Worm (Caenorhabditis elegans) whole organism, young adult: ENCODE data around the gene epg-4.

Experiments
- B0261.1 ChIP-seq: sonication (generic microtip); optimal IDR thresholded peaks from 2 replicates; lab custom pipeline; 2016; ENCODE audit warnings: mild to moderate bottlenecking, missing genetic modification characterization, moderate library complexity, missing compliant biosample characterization
- B0336.3 ChIP-seq: fragments of 200-800 bp; sonication (Bioruptor generic); IDR thresholded peaks from 2 replicates; pipeline ENCODE4 v1.3.6; 2022; ENCODE audit warnings: missing genetic modification characterization, missing compliant biosample characterization
- C06A6.2 ChIP-seq: fragments of 200-800 bp; sonication (Bioruptor generic); conservative IDR thresholded peaks from 2 replicates; pipeline ENCODE4 v1.3.6; 2022; ENCODE audit warnings: missing genetic modification characterization, missing compliant biosample characterization
- C17E4.6 ChIP-seq: fragments of 200-800 bp; sonication (Bioruptor generic); IDR thresholded peaks from 2 replicates; pipeline ENCODE4 v1.3.6; 2022; ENCODE audit warnings: missing genetic modification reagents, missing genetic modification characterization, missing compliant biosample characterization
- F10E7.11 ChIP-seq: sonication (generic microtip); optimal IDR thresholded peaks from 2 replicates; lab custom pipeline; 2017; ENCODE audit warnings: mild to moderate bottlenecking, missing genetic modification characterization, moderate library complexity, missing compliant biosample characterization
- F23B12.7 ChIP-seq: sonication (generic microtip); optimal IDR thresholded peaks from 2 replicates; lab custom pipeline; 2017; ENCODE audit warnings: missing genetic modification characterization, mild to moderate bottlenecking, missing compliant biosample characterization, antibody characterized with exemption, moderate library complexity; ENCODE audit not compliant: insufficient read depth
- F39B2.1 ChIP-seq: fragments of 200-800 bp; sonication (Bioruptor generic); IDR thresholded peaks from 2 replicates; pipeline ENCODE4 v1.3.6; 2022; ENCODE audit warnings: missing genetic modification reagents, missing genetic modification characterization, missing compliant biosample characterization
- K11D2.4 ChIP-seq: fragments of 200-800 bp; sonication (Bioruptor generic); IDR thresholded peaks from 2 replicates; pipeline ENCODE4 v1.3.6; 2022; ENCODE audit warnings: missing genetic modification reagents, missing genetic modification characterization, missing compliant biosample characterization
- Y67H2A.10 ChIP-seq: fragments of 200-800 bp; sonication (Bioruptor generic); conservative IDR thresholded peaks from 2 replicates; pipeline ENCODE4 v1.3.6; 2022; ENCODE audit warnings: missing genetic modification reagents, missing genetic modification characterization, missing compliant biosample characterization
- akir-1 ChIP-seq: fragments of 200-800 bp; sonication (Bioruptor generic); optimal IDR thresholded peaks from 2 replicates; lab custom pipeline; 2018; ENCODE audit warnings: mild to moderate bottlenecking, missing genetic modification characterization, moderate library complexity, missing compliant biosample characterization
- ama-1 ChIP-seq, 3 experiments: fragments of 150-350 bp in 1 of 3; sonication (generic microtip) in 2 of 3; optimal IDR thresholded peaks; 2 replicates each; lab custom pipeline; 2014 to 2018; ENCODE audit warnings: missing biosample characterization in 2 of 3, missing genetic modification characterization in 2 of 3, missing genetic modification reagents in 2 of 3
- aptf-2 ChIP-seq: fragments of 200-800 bp; sonication (Bioruptor generic); conservative IDR thresholded peaks from 2 replicates; pipeline ENCODE4 v1.3.6; 2022; ENCODE audit warnings: missing genetic modification reagents, missing genetic modification characterization, missing compliant biosample characterization
- aptf-3 ChIP-seq: fragments of 200-800 bp; sonication (Bioruptor generic); IDR thresholded peaks from 2 replicates; pipeline ENCODE4 v1.3.6; 2022; ENCODE audit warnings: missing genetic modification characterization, missing compliant biosample characterization
- bed-2 ChIP-seq: fragments of 200-800 bp; sonication (Bioruptor generic); IDR thresholded peaks from 2 replicates; pipeline ENCODE4 v1.3.6; 2022; ENCODE audit warnings: missing genetic modification reagents, missing genetic modification characterization, missing compliant biosample characterization
- ceh-91 ChIP-seq: fragments of 200-800 bp; sonication (Bioruptor generic); IDR thresholded peaks from 2 replicates; pipeline ENCODE4 v1.3.6; 2022; ENCODE audit warnings: missing genetic modification reagents, missing genetic modification characterization, missing compliant biosample characterization
- ets-4 ChIP-seq: fragments of 200-800 bp; sonication (Bioruptor generic); optimal IDR thresholded peaks from 2 replicates; lab custom pipeline; 2018; ENCODE audit warnings: mild to moderate bottlenecking, missing genetic modification characterization, missing compliant biosample characterization
- him-1 ChIP-seq: sonication (generic microtip); optimal IDR thresholded peaks from 2 replicates; lab custom pipeline; 2016; ENCODE audit warnings: missing genotype, missing genetic modification reagents, missing genetic modification characterization, missing compliant biosample characterization
- hlh-26 ChIP-seq: fragments of 200-800 bp; sonication (Bioruptor generic); conservative IDR thresholded peaks from 2 replicates; pipeline ENCODE4 v1.3.6; 2022; ENCODE audit warnings: missing genetic modification reagents, missing genetic modification characterization, missing compliant biosample characterization
- hrde-1 ChIP-seq: sonication (generic microtip); optimal IDR thresholded peaks from 2 replicates; lab custom pipeline; 2016; ENCODE audit warnings: missing genetic modification characterization, mild to moderate bottlenecking, missing compliant biosample characterization, moderate library complexity, missing genotype, missing genetic modification reagents, borderline replicate concordance
- lin-26 ChIP-seq: fragments of 200-800 bp; sonication (Bioruptor generic); IDR thresholded peaks from 2 replicates; pipeline ENCODE4 v1.3.6; 2022; ENCODE audit warnings: missing genetic modification reagents, missing genetic modification characterization, missing compliant biosample characterization
- lin-40 ChIP-seq: sonication (generic microtip); optimal IDR thresholded peaks from 2 replicates; lab custom pipeline; 2016; ENCODE audit warnings: missing genetic modification characterization, mild to moderate bottlenecking, missing compliant biosample characterization, missing genotype, missing genetic modification reagents
- lir-1 ChIP-seq: fragments of 200-800 bp; sonication (Bioruptor generic); conservative IDR thresholded peaks from 2 replicates; pipeline ENCODE4 v1.3.6; 2022; ENCODE audit warnings: missing genetic modification reagents, missing genetic modification characterization, missing compliant biosample characterization
- madf-3 ChIP-seq: fragments of 200-800 bp; sonication (Bioruptor generic); IDR thresholded peaks from 2 replicates; pipeline ENCODE4 v1.3.6; 2022; ENCODE audit warnings: missing genetic modification reagents, missing genetic modification characterization, missing compliant biosample characterization
- madf-8 ChIP-seq: fragments of 200-800 bp; sonication (Bioruptor generic); conservative IDR thresholded peaks from 2 replicates; pipeline ENCODE4 v1.3.6; 2022; ENCODE audit warnings: missing genetic modification reagents, missing genetic modification characterization, missing compliant biosample characterization
- mes-4 ChIP-seq: sonication (generic microtip); optimal IDR thresholded peaks from 2 replicates; lab custom pipeline; 2016; ENCODE audit warnings: missing genotype, missing genetic modification characterization, missing compliant biosample characterization
- mxl-1 ChIP-seq: sonication (generic microtip); optimal IDR thresholded peaks from 2 replicates; lab custom pipeline; 2016; ENCODE audit warnings: missing genetic modification characterization, missing compliant biosample characterization
- nhr-120 ChIP-seq: fragments of 200-800 bp; sonication (Bioruptor generic); IDR thresholded peaks from 2 replicates; pipeline ENCODE4 v1.3.6; 2022; ENCODE audit warnings: missing genetic modification characterization, missing compliant biosample characterization
- pha-4 ChIP-seq: fragments of 150-350 bp; sonication (generic microtip); optimal IDR thresholded peaks from 2 replicates; lab custom pipeline; 2014; ENCODE audit warnings: missing biosample characterization, missing genetic modification reagents, missing genetic modification characterization
- repo-1 ChIP-seq: sonication (generic microtip); optimal IDR thresholded peaks from 2 replicates; lab custom pipeline; 2017; ENCODE audit warnings: mild to moderate bottlenecking, missing genetic modification characterization, missing compliant biosample characterization
- rpc-1 ChIP-seq, 2 experiments: fragments of 150-350 bp in 1 of 2; sonication (generic microtip) in 1 of 2; optimal IDR thresholded peaks; 2 replicates each; lab custom pipeline; 2014 to 2018; ENCODE audit warnings: missing biosample characterization in 1 of 2, missing genetic modification characterization in 1 of 2, missing genetic modification reagents in 1 of 2, missing genotype in 1 of 2
- snpc-3.4 ChIP-seq: sonication (generic microtip); optimal IDR thresholded peaks from 2 replicates; lab custom pipeline; 2017; ENCODE audit warnings: missing genetic modification characterization, mild to moderate bottlenecking, missing compliant biosample characterization, antibody characterized with exemption, moderate library complexity, missing genotype, missing genetic modification reagents
- unc-62 ChIP-seq: fragments of 150-350 bp; optimal IDR thresholded peaks from 2 replicates; lab custom pipeline; 2014; ENCODE audit warnings: missing biosample characterization, missing genetic modification reagents, missing genetic modification characterization
- xnd-1 ChIP-seq: sonication (generic microtip); optimal IDR thresholded peaks from 2 replicates; lab custom pipeline; 2016; ENCODE audit warnings: missing genotype, missing genetic modification reagents, missing genetic modification characterization, missing compliant biosample characterization
- ztf-25 ChIP-seq: fragments of 200-800 bp; sonication (Bioruptor generic); IDR thresholded peaks from 2 replicates; pipeline ENCODE4 v1.3.6; 2022; ENCODE audit warnings: missing genetic modification reagents, missing genetic modification characterization, missing compliant biosample characterization
- ztf-3 ChIP-seq: fragments of 200-800 bp; sonication (Bioruptor generic); optimal IDR thresholded peaks from 2 replicates; lab custom pipeline; 2018; ENCODE audit warnings: mild to moderate bottlenecking, missing genetic modification characterization, missing compliant biosample characterization

The epg-4 gene

ce11 chrIII:7221103-7221502 lies 39.1 kb downstream of the epg-4 start (continued):
- TF ChIP-seq rpc-1 (optimal IDR thresholded peaks at IDR 0.05; lab: Kevin White, UChicago) (no peak), rpc-1 (tag; optimal IDR thresholded peaks at IDR 0.05; lab: Kevin White, UChicago) (no peak), lir-1 (no peak), xnd-1 (peak; percentile 35), lin-40 (tag; lab: Kevin White, UChicago) (no peak), him-1 (tag; lab: Kevin White, UChicago) (peak; percentile 77), hrde-1 (no peak), mxl-1 (tag; lab: Kevin White, UChicago) (no peak), lin-26 (GFP tag; lab: Robert Waterston, UW) (no peak), C06A6.2 (GFP tag; lab: Robert Waterston, UW) (no peak), akir-1 (GFP tag; lab: Kevin White, UChicago) (no peak), ama-1 (optimal IDR thresholded peaks at IDR 0.05; lab: Kevin White, UChicago) (no peak), ama-1 (GFP tag; optimal IDR thresholded peaks at IDR 0.05; lab: Kevin White, UChicago) (no peak), B0261.1 (tag; lab: Kevin White, UChicago) (no peak), F10E7.11 (tag; lab: Kevin White, UChicago) (no peak), snpc-3.4 (peak; percentile 22), ceh-91 (peak; percentile 53; the same call in 1 of the 2 replicates), mes-4 (no peak), aptf-3 (GFP tag; lab: Robert Waterston, UW) (no peak), Y67H2A.10 (no peak), F23B12.7 (tag; lab: Kevin White, UChicago) (no peak), madf-3 (GFP tag; lab: Robert Waterston, UW) (no peak), madf-8 (GFP tag; lab: Robert Waterston, UW) (peak; percentile 28), bed-2 (GFP tag; lab: Robert Waterston, UW) (no peak), repo-1 (tag; lab: Kevin White, UChicago) (no peak), K11D2.4 (no peak), ztf-25 (no peak), aptf-2 (GFP tag; lab: Robert Waterston, UW) (no peak), nhr-120 (GFP tag; lab: Robert Waterston, UW) (no peak), hlh-26 (GFP tag; lab: Robert Waterston, UW) (no peak), pha-4 (tag; lab: Kevin White, UChicago) (no peak), ztf-3 (no peak), C17E4.6 (GFP tag; lab: Robert Waterston, UW) (no peak)
- TF ChIP-seq, all 124 proteins: peak for 9

ce11 chrIII:7223029-7223428 lies 41.1 kb downstream of the epg-4 start, which contains the start of gene der-2:
TSS of gene der-2 (minus strand) at chrIII:7223129.
- TF ChIP-seq ets-4 = no peak
- TF ChIP-seq F39B2.1 = no peak
- TF ChIP-seq ztf-25 = no peak

- TF ChIP-seq unc-62 (GFP tag; lab: Kevin White, UChicago) (no peak), madf-8 (GFP tag; lab: Robert Waterston, UW) (no peak), B0336.3 (GFP tag; lab: Robert Waterston, UW) (no peak), lin-40 (tag; lab: Kevin White, UChicago) (no peak)
- TF ChIP-seq, all 124 proteins: peak for 0
Observed at ce11 chrIII:7226607-7227006, 44.6 kb downstream of the epg-4 start, which contains the start of gene hsp-75. TSS of gene hsp-75 (minus strand) at chrIII:7226707.
